Fruit fly (Drosophila melanogaster): ENCODE results near the gene CG15879.
A peak's percentile ranks its signal among the peaks of the same experiment; 100 is the strongest.

The CG15879 gene

DNA sequence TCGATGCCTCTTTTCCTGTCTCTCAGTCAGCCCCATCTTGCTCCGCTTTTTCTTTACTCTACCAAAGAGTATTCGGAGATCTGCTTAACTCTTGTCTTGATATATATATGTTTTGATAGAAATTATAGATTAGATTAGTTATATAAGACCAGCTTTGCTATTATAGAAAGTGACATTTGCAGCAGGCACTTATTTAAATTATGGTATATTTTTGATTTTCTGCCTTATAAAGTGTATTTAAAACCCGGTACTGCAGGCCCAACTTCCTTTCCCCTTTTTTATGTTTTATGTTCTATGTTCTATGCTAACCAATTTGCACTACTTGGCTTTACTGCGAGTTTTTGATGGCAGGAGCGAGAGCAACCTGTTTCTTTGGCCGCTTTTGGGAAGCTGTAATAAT is 6.3 kb downstream of the CG15879 start (continued):
- no peak for TF ChIP-seq topi (GFP tag; optimal IDR thresholded peaks at IDR 0.05)
- no peak for TF ChIP-seq Sox15 (GFP tag; optimal IDR thresholded peaks at IDR 0.05)
- no peak for TF ChIP-seq CG11294 (GFP tag; IDR thresholded peaks at IDR 0.05)
- no peak for TF ChIP-seq CG11902 (GFP tag; optimal IDR thresholded peaks at IDR 0.05)
- peak; percentile 77 for TF ChIP-seq CG15336 (GFP tag; IDR thresholded peaks at IDR 0.05)
- TF ChIP-seq dsx (GFP tag; optimal IDR thresholded peaks at IDR 0.05; ENCODE audit: poor library complexity, severe bottlenecking) = no peak
- no peak for TF ChIP-seq salr (GFP tag; optimal IDR thresholded peaks at IDR 0.05)
- no peak for TF ChIP-seq CG8632 (GFP tag; optimal IDR thresholded peaks at IDR 0.05)
- no peak for TF ChIP-seq CG34406 (GFP tag; optimal IDR thresholded peaks at IDR 0.05)
- TF ChIP-seq Eip93F (GFP tag; optimal IDR thresholded peaks at IDR 0.05) = no peak
- TF ChIP-seq CG6808 (GFP tag; optimal IDR thresholded peaks at IDR 0.05) = peak; percentile 26
- TF ChIP-seq Eip75B (GFP tag; optimal IDR thresholded peaks at IDR 0.05) = no peak
- no peak for TF ChIP-seq Ets21C (GFP tag; optimal IDR thresholded peaks at IDR 0.05)
- peak; percentile 7 for TF ChIP-seq Hr4 (GFP tag; optimal IDR thresholded peaks at IDR 0.05)
- no peak for TF ChIP-seq pdm3 (GFP tag; optimal IDR thresholded peaks at IDR 0.05)
- TF ChIP-seq CG3032 (tag; optimal IDR thresholded peaks at IDR 0.05) = peak; percentile 44
- TF ChIP-seq achi (GFP tag; optimal IDR thresholded peaks at IDR 0.05) = peak; percentile 15
- peak; percentile 11 for TF ChIP-seq OdsH (GFP tag; optimal IDR thresholded peaks at IDR 0.05)
- no peak for TF ChIP-seq Smox (GFP tag; optimal IDR thresholded peaks at IDR 0.05)
- TF ChIP-seq vri (GFP tag; optimal IDR thresholded peaks at IDR 0.05) = no peak
- TF ChIP-seq cyc (GFP tag; optimal IDR thresholded peaks at IDR 0.05) = no peak

DNA sequence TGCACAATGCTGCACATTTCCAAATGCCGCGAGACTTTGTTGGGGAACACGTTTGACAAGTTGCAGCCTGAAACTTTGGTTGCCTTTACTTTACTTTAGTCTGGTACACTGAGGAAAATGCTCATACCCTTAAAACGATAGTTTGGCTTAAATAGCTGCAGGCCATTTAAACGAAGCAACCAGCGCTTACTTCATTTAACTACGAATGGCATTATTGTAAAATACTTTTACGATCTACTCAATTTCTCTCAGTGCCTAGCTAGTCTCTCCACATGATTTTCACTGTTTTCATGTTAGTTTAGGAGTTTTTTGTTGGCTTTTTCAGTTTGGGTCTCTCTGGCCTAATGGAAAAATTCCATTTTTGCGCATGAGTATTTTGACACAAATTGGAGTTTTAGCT is 6.9 kb downstream of the CG15879 start:
- TF ChIP-seq CG10669 (GFP tag; optimal IDR thresholded peaks at IDR 0.05) = peak; percentile 78
- TF ChIP-seq CG9139 (GFP tag; optimal IDR thresholded peaks at IDR 0.05) = peak; percentile 44
- TF ChIP-seq vri (GFP tag; optimal IDR thresholded peaks at IDR 0.05) = peak; percentile 54
- peak; percentile 89 for TF ChIP-seq CG32006 (GFP tag; optimal IDR thresholded peaks at IDR 0.05)
- peak; percentile 69 for TF ChIP-seq Ets21C (GFP tag; optimal IDR thresholded peaks at IDR 0.05)
- TF ChIP-seq Hr39 (GFP tag; optimal IDR thresholded peaks at IDR 0.05) = peak; percentile 81
- peak; percentile 72 for TF ChIP-seq CG6808 (GFP tag; optimal IDR thresholded peaks at IDR 0.05)
- TF ChIP-seq CG8319 (GFP tag; optimal IDR thresholded peaks at IDR 0.05) = peak; percentile 54
- TF ChIP-seq svp (GFP tag) = peak; percentile 88
- peak; percentile 69 for TF ChIP-seq fd85E (GFP tag; optimal IDR thresholded peaks at IDR 0.05)
- peak; percentile 78 for TF ChIP-seq CG10631 (GFP tag; optimal IDR thresholded peaks at IDR 0.05)
- peak; percentile 84 for TF ChIP-seq OdsH (GFP tag; optimal IDR thresholded peaks at IDR 0.05)
- TF ChIP-seq dac (GFP tag; optimal IDR thresholded peaks at IDR 0.05) = peak; percentile 78
- TF ChIP-seq CG1621 (tag; optimal IDR thresholded peaks at IDR 0.05) = peak; percentile 22
- TF ChIP-seq dsx (GFP tag; optimal IDR thresholded peaks at IDR 0.05; ENCODE audit: poor library complexity, severe bottlenecking) = peak; percentile 47
- TF ChIP-seq Sox102F (GFP tag; optimal IDR thresholded peaks at IDR 0.05) = peak; percentile 73
- TF ChIP-seq fd59A (GFP tag; optimal IDR thresholded peaks at IDR 0.05) = peak; percentile 48
- peak; percentile 92 for TF ChIP-seq cyc (GFP tag; optimal IDR thresholded peaks at IDR 0.05)
- TF ChIP-seq CG31627 (GFP tag; optimal IDR thresholded peaks at IDR 0.05) = peak; percentile 76
- peak; percentile 79 for TF ChIP-seq Met (GFP tag; optimal IDR thresholded peaks at IDR 0.05)
- peak; percentile 94 for TF ChIP-seq Eip78C (GFP tag)
- TF ChIP-seq CG15336 (GFP tag; IDR thresholded peaks at IDR 0.05) = peak; percentile 97
- TF ChIP-seq CG6163 (GFP tag; IDR thresholded peaks at IDR 0.05) = peak; percentile 97
- TF ChIP-seq Blimp-1 (GFP tag; optimal IDR thresholded peaks at IDR 0.05) = peak; percentile 63
- peak; percentile 83 for TF ChIP-seq CG11762 (GFP tag; optimal IDR thresholded peaks at IDR 0.05; ENCODE audit: insufficient read depth)
- TF ChIP-seq CG8632 (GFP tag; optimal IDR thresholded peaks at IDR 0.05) = peak; percentile 39
- peak; percentile 1 to 81 for TF ChIP-seq salr (GFP tag; optimal IDR thresholded peaks at IDR 0.05)
- peak; percentile 77 for TF ChIP-seq Ets96B (tag; optimal IDR thresholded peaks at IDR 0.05)
- TF ChIP-seq Eip75B (GFP tag; optimal IDR thresholded peaks at IDR 0.05) = peak; percentile 71
- peak; percentile 86 for TF ChIP-seq pdm3 (GFP tag; optimal IDR thresholded peaks at IDR 0.05)
- peak; percentile 69 for TF ChIP-seq spab (GFP tag; optimal IDR thresholded peaks at IDR 0.05)
- TF ChIP-seq Hr4 (GFP tag; optimal IDR thresholded peaks at IDR 0.05) = peak; percentile 91
- TF ChIP-seq Gug (GFP tag; IDR thresholded peaks at IDR 0.05) = peak; percentile 91
- TF ChIP-seq CG8119 (GFP tag; IDR thresholded peaks at IDR 0.05) = peak; percentile 96
- TF ChIP-seq CG16779 (tag; optimal IDR thresholded peaks at IDR 0.05) = peak; percentile 63
- peak; percentile 79 for TF ChIP-seq CG11902 (GFP tag; optimal IDR thresholded peaks at IDR 0.05)
- peak; percentile 62 for TF ChIP-seq CG6854 (GFP tag; optimal IDR thresholded peaks at IDR 0.05)
- TF ChIP-seq achi (GFP tag; optimal IDR thresholded peaks at IDR 0.05) = peak; percentile 82
- TF ChIP-seq CG11294 (GFP tag; IDR thresholded peaks at IDR 0.05) = peak; percentile 89
- peak; percentile 51 for TF ChIP-seq Sox15 (GFP tag; optimal IDR thresholded peaks at IDR 0.05)
- TF ChIP-seq fkh (GFP tag; optimal IDR thresholded peaks at IDR 0.05) = no peak
- peak; percentile 81 for TF ChIP-seq Sox14 (GFP tag; optimal IDR thresholded peaks at IDR 0.05)
